Fruit fly (Drosophila melanogaster): ENCODE results near the gene CG10477.

dm6 chr3L:6068178-6068577 is 33.8 kb upstream of the CG10477 start:
- no peak for TF ChIP-seq Myc (optimal IDR thresholded peaks at IDR 0.05)
- no peak for TF ChIP-seq dsf (GFP tag; optimal IDR thresholded peaks at IDR 0.05; ENCODE audit: borderline replicate concordance)

All from whole organism, wandering third instar larva.